Fruit fly (Drosophila melanogaster) whole organism, embryonic: ENCODE results near the gene I-2.

ENCODE experiments used
- B-H1 ChIP-seq: fragments of 200-800 bp; sonication (Bioruptor generic); IDR thresholded peaks from 3 replicates; pipeline ENCODE4 v1.3.6; 2022; ENCODE audit warnings: missing biosample characterization, missing genetic modification characterization
- C15 ChIP-seq: fragments of 200-800 bp; sonication (Bioruptor generic); IDR thresholded peaks from 3 replicates; pipeline ENCODE4 v1.3.6; 2022; ENCODE audit warnings: missing biosample characterization, missing genetic modification characterization
- CG1024 ChIP-seq: fragments of 200-800 bp; sonication (Bioruptor generic); IDR thresholded peaks from 2 replicates; pipeline ENCODE4 v1.3.6; 2022; ENCODE audit warnings: missing biosample characterization, missing genetic modification characterization
- CG10565 ChIP-seq: fragments of 200-800 bp; sonication (Bioruptor generic); optimal IDR thresholded peaks from 3 replicates; lab custom pipeline; 2016; ENCODE audit warnings: missing biosample characterization, mild to moderate bottlenecking, missing genetic modification characterization
- CG11560 ChIP-seq: fragments of 200-800 bp; sonication (Bioruptor generic); IDR thresholded peaks from 3 replicates; pipeline ENCODE4 v1.3.6; 2022; ENCODE audit warnings: missing biosample characterization, missing genetic modification characterization
- CG11696 ChIP-seq: fragments of 200-800 bp; sonication (Bioruptor generic); IDR thresholded peaks from 2 replicates; pipeline ENCODE4 v1.3.6; 2022; ENCODE audit warnings: missing biosample characterization, missing genetic modification characterization
- CG12155 ChIP-seq: fragments of 200-800 bp; sonication (Bioruptor generic); optimal IDR thresholded peaks from 3 replicates; lab custom pipeline; 2016; ENCODE audit warnings: missing biosample characterization, missing genetic modification characterization
- CG12744 ChIP-seq: fragments of 200-800 bp; sonication (Bioruptor generic); optimal IDR thresholded peaks from 2 replicates; lab custom pipeline; 2016; ENCODE audit warnings: missing biosample characterization, missing genetic modification characterization
- CG14441 ChIP-seq: fragments of 200-800 bp; sonication (Bioruptor generic); IDR thresholded peaks from 2 replicates; pipeline ENCODE4 v1.3.6; 2022; ENCODE audit warnings: missing biosample characterization, missing genetic modification characterization
- CG14667 ChIP-seq: fragments of 200-800 bp; sonication (Bioruptor generic); IDR thresholded peaks from 2 replicates; pipeline ENCODE4 v1.3.6; 2022; ENCODE audit warnings: missing biosample characterization, missing genetic modification characterization
- CG16815 ChIP-seq: fragments of 200-800 bp; sonication (Bioruptor generic); optimal IDR thresholded peaks from 3 replicates; lab custom pipeline; 2017; ENCODE audit warnings: missing biosample characterization, mild to moderate bottlenecking, missing genetic modification characterization
- CG17612 ChIP-seq: fragments of 200-800 bp; sonication (Bioruptor generic); IDR thresholded peaks from 2 replicates; pipeline ENCODE4 v1.3.6; 2022; ENCODE audit warnings: missing biosample characterization, missing genetic modification characterization
- CG31388 ChIP-seq: fragments of 200-800 bp; sonication (Bioruptor generic); optimal IDR thresholded peaks from 2 replicates; lab custom pipeline; 2016; ENCODE audit warnings: missing biosample characterization, missing genetic modification characterization
- CG3407 ChIP-seq: fragments of 200-800 bp; sonication (Bioruptor generic); optimal IDR thresholded peaks from 2 replicates; lab custom pipeline; 2018; ENCODE audit warnings: missing biosample characterization, mild to moderate bottlenecking, missing genetic modification characterization
- CG42726 ChIP-seq: fragments of 200-800 bp; sonication (Bioruptor generic); IDR thresholded peaks from 2 replicates; pipeline ENCODE4 v1.3.6; 2022; ENCODE audit warnings: missing biosample characterization, missing genetic modification characterization; ENCODE audit not compliant: partially characterized antibody
- CG4617 ChIP-seq: fragments of 200-800 bp; sonication (Bioruptor generic); optimal IDR thresholded peaks from 3 replicates; lab custom pipeline; 2016; ENCODE audit warnings: missing biosample characterization, missing genetic modification characterization, borderline replicate concordance
- CG6683 ChIP-seq: fragments of 200-800 bp; sonication (Bioruptor generic); optimal IDR thresholded peaks from 2 replicates; lab custom pipeline; 2017; ENCODE audit warnings: missing biosample characterization, mild to moderate bottlenecking, missing genetic modification characterization, missing genetic modification reagents
- CG7745 ChIP-seq: fragments of 200-800 bp; sonication (Bioruptor generic); optimal IDR thresholded peaks from 2 replicates; lab custom pipeline; 2018; ENCODE audit warnings: missing biosample characterization, mild to moderate bottlenecking, missing genetic modification characterization, moderate library complexity
- CG7786 ChIP-seq: fragments of 200-800 bp; sonication (Bioruptor generic); optimal IDR thresholded peaks from 2 replicates; lab custom pipeline; 2016; ENCODE audit warnings: missing biosample characterization, missing genetic modification characterization
- CG8388 ChIP-seq: fragments of 200-800 bp; sonication (Bioruptor generic); optimal IDR thresholded peaks from 2 replicates; lab custom pipeline; 2019; ENCODE audit warnings: missing biosample characterization, mild to moderate bottlenecking, missing genetic modification characterization, moderate library complexity
- CG9215 ChIP-seq: fragments of 200-800 bp; sonication (Bioruptor generic); IDR thresholded peaks from 2 replicates; pipeline ENCODE4 v1.3.6; 2022; ENCODE audit warnings: missing biosample characterization, missing genetic modification characterization
- CrebB ChIP-seq: fragments of 200-800 bp; sonication (Bioruptor generic); optimal IDR thresholded peaks from 3 replicates; lab custom pipeline; 2018; ENCODE audit warnings: missing biosample characterization, mild to moderate bottlenecking, missing genetic modification characterization
- Deaf1 ChIP-seq: fragments of 200-800 bp; optimal IDR thresholded peaks from 3 replicates; lab custom pipeline; 2019; ENCODE audit warnings: missing biosample characterization, mild to moderate bottlenecking, missing genetic modification characterization, moderate library complexity
- Doc3 ChIP-seq: fragments of 200-800 bp; sonication (Bioruptor generic); IDR thresholded peaks from 3 replicates; pipeline ENCODE4 v1.3.6; 2022; ENCODE audit warnings: missing biosample characterization, missing genetic modification characterization; ENCODE audit not compliant: partially characterized antibody
- H2.0 ChIP-seq: fragments of 200-800 bp; sonication (Bioruptor generic); IDR thresholded peaks from 2 replicates; pipeline ENCODE4 v1.3.6; 2022; ENCODE audit warnings: missing biosample characterization, missing genetic modification characterization
- Opbp ChIP-seq: fragments of 200-800 bp; sonication (Bioruptor generic); IDR thresholded peaks from 3 replicates; pipeline ENCODE4 v1.3.6; 2022; ENCODE audit warnings: missing biosample characterization, missing genetic modification characterization; ENCODE audit not compliant: partially characterized antibody
- Ravus ChIP-seq: fragments of 200-800 bp; sonication (Bioruptor generic); IDR thresholded peaks from 2 replicates; pipeline ENCODE4 v1.3.6; 2022; ENCODE audit warnings: missing biosample characterization, missing genetic modification characterization
- Scr ChIP-seq: fragments of 200-800 bp; sonication (Bioruptor generic); IDR thresholded peaks from 2 replicates; pipeline ENCODE4 v1.3.6; 2022; ENCODE audit warnings: missing biosample characterization, missing genetic modification characterization; ENCODE audit not compliant: partially characterized antibody
- Taf1 ChIP-seq: fragments of 200-800 bp; sonication (Bioruptor generic); IDR thresholded peaks from 2 replicates; pipeline ENCODE4 v1.3.6; 2022; ENCODE audit warnings: missing biosample characterization, missing genetic modification characterization
- Xrp1 ChIP-seq: fragments of 200-800 bp; sonication (Bioruptor generic); IDR thresholded peaks from 2 replicates; pipeline ENCODE4 v1.3.6; 2022; ENCODE audit warnings: missing biosample characterization, missing genetic modification characterization
- bab2 ChIP-seq: fragments of 200-800 bp; sonication (Bioruptor generic); optimal IDR thresholded peaks from 2 replicates; lab custom pipeline; 2016; ENCODE audit warnings: missing biosample characterization, missing genetic modification characterization
- bsh ChIP-seq, 2 experiments: fragments of 200-800 bp; sonication (Bioruptor generic); optimal IDR thresholded peaks; 2 replicates each; lab custom pipeline; 2017 to 2018; ENCODE audit warnings: mild to moderate bottlenecking in 2 of 2, missing biosample characterization in 2 of 2, missing genetic modification characterization in 2 of 2, moderate library complexity in 1 of 2
- cato ChIP-seq: fragments of 200-800 bp; sonication (Bioruptor generic); optimal IDR thresholded peaks from 2 replicates; lab custom pipeline; 2016; ENCODE audit warnings: missing biosample characterization, missing genetic modification characterization, borderline replicate concordance
- dmrt11E ChIP-seq: fragments of 200-800 bp; sonication (Bioruptor generic); optimal IDR thresholded peaks from 3 replicates; lab custom pipeline; 2018; ENCODE audit warnings: missing biosample characterization, mild to moderate bottlenecking, missing genetic modification characterization, moderate library complexity
- fd64A ChIP-seq: fragments of 200-800 bp; sonication (Bioruptor generic); optimal IDR thresholded peaks from 3 replicates; lab custom pipeline; 2018; ENCODE audit warnings: missing biosample characterization, mild to moderate bottlenecking, missing genetic modification characterization
- ftz-f1 ChIP-seq: fragments of 200-800 bp; sonication (Bioruptor generic); optimal IDR thresholded peaks from 2 replicates; lab custom pipeline; 2016; ENCODE audit warnings: missing biosample characterization, missing genetic modification characterization
- ind ChIP-seq: fragments of 200-800 bp; sonication (Bioruptor generic); optimal IDR thresholded peaks from 3 replicates; lab custom pipeline; 2016; ENCODE audit warnings: missing biosample characterization, missing genetic modification characterization
- mld ChIP-seq: fragments of 200-800 bp; sonication (Bioruptor generic); IDR thresholded peaks from 3 replicates; pipeline ENCODE4 v1.3.6; 2022; ENCODE audit warnings: missing biosample characterization, missing genetic modification characterization; ENCODE audit not compliant: partially characterized antibody
- p53 ChIP-seq: fragments of 200-800 bp; sonication (Bioruptor generic); optimal IDR thresholded peaks from 2 replicates; lab custom pipeline; 2016; ENCODE audit warnings: missing biosample characterization, missing genetic modification characterization
- pho ChIP-seq: fragments of 200-800 bp; sonication (Bioruptor generic); optimal IDR thresholded peaks from 2 replicates; lab custom pipeline; 2016; ENCODE audit warnings: missing biosample characterization, missing genetic modification characterization
- pnt ChIP-seq: fragments of 200-800 bp; sonication (Bioruptor generic); optimal IDR thresholded peaks from 3 replicates; lab custom pipeline; 2016; ENCODE audit warnings: missing biosample characterization, missing genetic modification characterization
- slou ChIP-seq: fragments of 200-800 bp; sonication (Bioruptor generic); optimal IDR thresholded peaks from 3 replicates; lab custom pipeline; 2016; ENCODE audit warnings: missing biosample characterization, missing genetic modification characterization
- tap ChIP-seq: fragments of 200-800 bp; optimal IDR thresholded peaks from 3 replicates; lab custom pipeline; 2019; ENCODE audit warnings: missing biosample characterization, mild to moderate bottlenecking, missing genetic modification characterization, moderate library complexity
- tio ChIP-seq: fragments of 200-800 bp; sonication (Bioruptor generic); optimal IDR thresholded peaks from 2 replicates; lab custom pipeline; 2017; ENCODE audit warnings: missing biosample characterization, missing genetic modification characterization, inconsistent platforms
- tll ChIP-seq, 2 experiments: fragments of 200-800 bp in 1 of 2; fragments of >200 bp in 1 of 2; sonication (Bioruptor generic) in 1 of 2; optimal IDR thresholded peaks; 2 replicates each; lab custom pipeline; 2017 to 2019; ENCODE audit warnings: missing biosample characterization in 2 of 2, missing genetic modification characterization in 2 of 2, mild to moderate bottlenecking in 1 of 2, moderate library complexity in 1 of 2
- twi ChIP-seq: fragments of 200-800 bp; optimal IDR thresholded peaks from 2 replicates; lab custom pipeline; 2019; ENCODE audit warnings: missing biosample characterization, mild to moderate bottlenecking, missing genetic modification characterization, moderate library complexity
- unc-4 ChIP-seq: fragments of 200-800 bp; sonication (Bioruptor generic); IDR thresholded peaks from 2 replicates; pipeline ENCODE4 v1.3.6; 2022; ENCODE audit warnings: missing biosample characterization, missing genetic modification characterization; ENCODE audit not compliant: partially characterized antibody
- vvl ChIP-seq: fragments of 200-800 bp; sonication (Bioruptor generic); IDR thresholded peaks from 2 replicates; pipeline ENCODE4 v1.3.6; 2022; ENCODE audit warnings: missing biosample characterization, missing genetic modification characterization
- wek ChIP-seq: fragments of 200-800 bp; sonication (Bioruptor generic); optimal IDR thresholded peaks from 3 replicates; lab custom pipeline; 2018; ENCODE audit warnings: missing biosample characterization, mild to moderate bottlenecking, missing genetic modification characterization, moderate library complexity
- zfh2 ChIP-seq: fragments of 200-800 bp; sonication (Bioruptor generic); optimal IDR thresholded peaks from 2 replicates; lab custom pipeline; 2016; ENCODE audit warnings: missing biosample characterization, missing genetic modification characterization

Gene I-2

DNA sequence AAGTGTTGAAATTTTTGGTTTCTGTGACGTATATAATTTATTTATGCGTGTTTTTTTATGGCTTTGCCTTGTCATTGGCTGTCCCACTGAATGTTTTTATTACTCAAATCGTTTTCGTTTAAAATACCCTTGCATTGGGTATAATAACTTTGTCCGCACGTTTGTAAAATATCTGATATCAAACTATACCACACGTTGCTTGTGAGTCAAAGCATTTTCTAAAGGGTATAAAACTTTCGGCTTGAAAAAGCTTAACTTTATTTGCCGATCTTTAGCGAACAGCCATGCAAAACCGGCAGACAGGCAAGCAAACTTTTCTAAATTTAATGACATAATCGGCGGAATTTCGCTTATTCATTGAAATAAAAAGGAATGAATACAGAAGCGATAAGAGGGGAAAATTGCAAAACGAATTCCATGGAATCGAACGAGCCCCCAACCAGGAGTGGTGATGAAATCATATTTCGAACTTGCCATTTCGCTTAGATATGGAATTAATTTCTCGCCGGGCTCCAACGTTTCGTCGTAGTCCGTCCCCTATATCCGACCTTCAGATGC, 10.9 kb upstream of the I-2 start (continued):
- TF ChIP-seq pnt (GFP tag; lab: Kevin White, UChicago): no peak
- peak; percentile 41; the same call in 1 of the 2 replicates for TF ChIP-seq Xrp1 (GFP tag; lab: Robert Waterston, UW)
- TF ChIP-seq H2.0 (GFP tag; lab: Robert Waterston, UW): 0 out of 2 replicates have a peak, but pooled peaks have one; percentile 5
- no peak for TF ChIP-seq mld (GFP tag; lab: Robert Waterston, UW)
- no peak for TF ChIP-seq slou (GFP tag; lab: Kevin White, UChicago)
- TF ChIP-seq CG4617 (GFP tag; lab: Kevin White, UChicago): no peak
- TF ChIP-seq tap (tag; lab: Kevin White, UChicago): peak; percentile 57
- no peak for TF ChIP-seq CG6683 (GFP tag; lab: Kevin White, UChicago)
- peak; percentile 22; the same call in 1 of the 2 replicates for TF ChIP-seq CG9215 (GFP tag; lab: Robert Waterston, UW)
- peak; percentile 66 for TF ChIP-seq vvl (GFP tag; lab: Robert Waterston, UW)
- TF ChIP-seq Opbp (GFP tag; lab: Robert Waterston, UW): no peak
- no peak for TF ChIP-seq CG11560 (tag; lab: Robert Waterston, UW)
- no peak for TF ChIP-seq CG10565
- TF ChIP-seq cato (GFP tag; lab: Kevin White, UChicago): no peak
- TF ChIP-seq CG1024 (GFP tag; lab: Robert Waterston, UW): no peak
- no peak for TF ChIP-seq ftz-f1 (GFP tag; lab: Kevin White, UChicago)
- TF ChIP-seq CG14441 (GFP tag; lab: Robert Waterston, UW): peak; percentile 64
- peak; percentile 58 for TF ChIP-seq ind (GFP tag; lab: Kevin White, UChicago)
- no peak; the same call in 2 of the 3 replicates for TF ChIP-seq B-H1 (GFP tag; lab: Robert Waterston, UW)
- TF ChIP-seq CG12155: peak; percentile 50
- TF ChIP-seq unc-4 (GFP tag; lab: Robert Waterston, UW): no peak
- TF ChIP-seq CG14667 (GFP tag; lab: Robert Waterston, UW): no peak
- no peak for TF ChIP-seq CG31388 (GFP tag; lab: Kevin White, UChicago)
- TF ChIP-seq tio (GFP tag; lab: Kevin White, UChicago): no peak
- TF ChIP-seq bab2 (GFP tag; lab: Kevin White, UChicago): peak; percentile 54
- TF ChIP-seq p53 (GFP tag; lab: Kevin White, UChicago): no peak
- peak; percentile 21 for TF ChIP-seq Deaf1
- TF ChIP-seq CG11696: peak; percentile 63; the same call in 1 of the 2 replicates
- TF ChIP-seq CG17612: no peak
- peak; percentile 18 for TF ChIP-seq Ravus (GFP tag; lab: Robert Waterston, UW)
- TF ChIP-seq Taf1 (GFP tag; lab: Robert Waterston, UW): no peak
- TF ChIP-seq pho (GFP tag; lab: Kevin White, UChicago): peak; percentile 37
- no peak for TF ChIP-seq wek (GFP tag; lab: Kevin White, UChicago)
- peak; percentile 54 for TF ChIP-seq zfh2
- no peak for TF ChIP-seq CG16815 (GFP tag; lab: Kevin White, UChicago)
- TF ChIP-seq fd64A (GFP tag; lab: Kevin White, UChicago): no peak
- TF ChIP-seq CG42726 (GFP tag; lab: Robert Waterston, UW): no peak
- TF ChIP-seq CG12744: no peak
- no peak for TF ChIP-seq C15 (GFP tag; lab: Robert Waterston, UW)
- TF ChIP-seq Scr (GFP tag; lab: Robert Waterston, UW): no peak
- TF ChIP-seq CG3407 (GFP tag; lab: Kevin White, UChicago): no peak
- no peak for TF ChIP-seq Doc3 (GFP tag; lab: Robert Waterston, UW)
- TF ChIP-seq bsh (GFP tag; optimal IDR thresholded peaks at IDR 0.05; lab: Kevin White, UChicago): no peak
- no peak for TF ChIP-seq CG7745 (tag; lab: Kevin White, UChicago)
- no peak for TF ChIP-seq CG8388 (GFP tag; lab: Kevin White, UChicago)
- peak; percentile 18 for TF ChIP-seq CG7786 (GFP tag; lab: Kevin White, UChicago)
- peak; percentile 36 for TF ChIP-seq CrebB (tag; lab: Kevin White, UChicago)
- no peak for TF ChIP-seq dmrt11E (tag; lab: Kevin White, UChicago)
- TF ChIP-seq twi (tag; lab: Kevin White, UChicago): no peak
- no peak for TF ChIP-seq tll (GFP tag; optimal IDR thresholded peaks at IDR 0.05; lab: Kevin White, UChicago)
